Fruit fly (Drosophila melanogaster) S2 (cell line): Measurements from ENCODE around the gene CG5665.

Source experiments
- CG8478 ChIP-seq: fragments of >200 bp; optimal IDR thresholded peaks from 2 replicates; lab custom pipeline; 2018
- CTCF ChIP-seq, 2 experiments: fragments of >200 bp; optimal IDR thresholded peaks; 2 replicates each; lab custom pipeline; 2018

DNA sequence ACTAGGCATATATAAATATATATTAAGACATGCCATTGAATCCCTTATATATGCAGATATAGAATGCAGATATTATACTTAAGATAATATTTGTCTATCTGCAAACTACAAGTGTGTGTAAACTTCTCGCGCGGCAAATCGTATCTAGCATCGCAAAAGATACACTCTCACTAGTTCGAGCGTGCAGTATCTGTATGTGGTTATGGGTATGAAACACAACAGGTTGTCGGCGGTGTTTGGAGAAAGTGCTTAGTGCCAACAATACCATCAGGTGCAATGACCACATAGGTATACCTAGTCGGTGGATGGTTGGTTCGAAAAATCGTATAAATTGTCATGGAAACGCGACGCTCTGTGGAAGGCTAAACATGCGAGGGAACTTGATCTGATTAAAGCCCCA is 46.2 kb downstream of the CG5665 start:
- TF ChIP-seq CTCF (optimal IDR thresholded peaks at IDR 0.05; lab: Kevin White, UChicago): no peak
- no peak for TF ChIP-seq CG8478 (lab: Kevin White, UChicago)
